Worm (Caenorhabditis elegans) whole organism, L4/young adult: ENCODE measurements around the gene srd-44.

Experiments used
- W03F9.2 ChIP-seq: fragments of 150-350 bp; optimal IDR thresholded peaks from 2 replicates; lab custom pipeline; 2014; ENCODE audit warnings: missing biosample characterization, missing genetic modification characterization
- dao-5 ChIP-seq: sonication (generic microtip); optimal IDR thresholded peaks from 2 replicates; lab custom pipeline; 2016; ENCODE audit warnings: missing genotype, missing genetic modification characterization, moderate library complexity, missing compliant biosample characterization
- him-1 ChIP-seq: sonication (generic microtip); optimal IDR thresholded peaks from 2 replicates; lab custom pipeline; 2016; ENCODE audit warnings: missing genotype, missing genetic modification reagents, missing genetic modification characterization, missing compliant biosample characterization

ce11 chrX:12360444-12360843 lies 22.2 kb downstream of the srd-44 start, which contains the start of the genes nspc-15 and F19H6.6:
- no peak for TF ChIP-seq dao-5 (tag; lab: Kevin White, UChicago)
- no peak for TF ChIP-seq W03F9.2 (tag; lab: Kevin White, UChicago)
- TF ChIP-seq him-1 (tag; lab: Kevin White, UChicago), result no peak
